Worm (Caenorhabditis elegans): ENCODE results near the gene str-164.
A peak's percentile ranks its signal among the peaks of the same experiment; 100 is the strongest.

str-164 gene

DNA sequence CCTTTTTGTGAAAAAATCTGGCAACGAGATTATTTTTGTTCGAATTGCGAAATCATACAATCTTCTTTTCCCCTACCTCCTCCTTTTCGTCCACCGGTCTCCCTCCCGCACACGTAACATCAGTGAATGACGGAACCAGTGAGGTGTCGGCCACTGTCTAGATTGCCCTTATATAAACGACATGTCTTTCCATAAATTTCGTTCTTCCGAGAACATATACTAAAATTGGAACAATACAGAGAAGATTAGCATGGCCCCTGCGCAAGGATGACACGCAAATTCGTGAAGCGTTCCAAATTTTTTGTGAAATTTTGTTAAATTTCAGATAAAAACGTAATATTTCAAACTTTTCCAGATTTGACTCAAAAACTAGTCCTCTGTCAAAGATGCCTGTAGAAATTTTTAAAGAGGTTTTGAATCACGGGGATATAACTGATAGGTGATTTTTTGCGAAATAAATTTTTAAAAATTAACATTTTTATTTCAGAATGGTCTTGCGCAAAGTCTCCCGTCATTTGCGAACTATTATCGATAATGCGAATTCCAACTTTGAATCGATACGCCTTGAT lies 29.7 kb upstream of the str-164 start (continued):
- TF ChIP-seq nhr-20 (tag; optimal IDR thresholded peaks at IDR 0.05) (peak; percentile 8), vab-15 (tag; optimal IDR thresholded peaks at IDR 0.05) (no peak), Y116A8C.19 (tag; optimal IDR thresholded peaks at IDR 0.05; ENCODE audit: borderline replicate concordance) (no peak), hlh-4 (tag; optimal IDR thresholded peaks at IDR 0.05) (no peak), ceh-8 (GFP tag; optimal IDR thresholded peaks at IDR 0.05) (no peak), unc-130 (tag; optimal IDR thresholded peaks at IDR 0.05) (no peak), C04F5.9 (tag; optimal IDR thresholded peaks at IDR 0.05) (no peak), mep-1 (tag; optimal IDR thresholded peaks at IDR 0.05) (no peak), skn-1 (tag; optimal IDR thresholded peaks at IDR 0.05) (no peak), unc-98 (GFP tag; IDR thresholded peaks at IDR 0.05) (no peak), lir-3 (tag; optimal IDR thresholded peaks at IDR 0.05; ENCODE audit: poor library complexity) (no peak), xbp-1 (tag; optimal IDR thresholded peaks at IDR 0.05) (no peak), nhr-11 (tag; optimal IDR thresholded peaks at IDR 0.05) (no peak), fos-1 (tag; optimal IDR thresholded peaks at IDR 0.05) (no peak), lin-39 (tag; optimal IDR thresholded peaks at IDR 0.05) (no peak), ceh-90 (tag; optimal IDR thresholded peaks at IDR 0.05) (no peak), ets-5 (GFP tag; IDR thresholded peaks at IDR 0.05) (no peak), nhr-19 (GFP tag; conservative IDR thresholded peaks at IDR 0.05) (peak; percentile 36; the same call in 1 of the 2 replicates), ceh-88 (GFP tag; IDR thresholded peaks at IDR 0.05) (no peak), isw-1 (GFP tag; IDR thresholded peaks at IDR 0.05) (no peak), hlh-17 (GFP tag; optimal IDR thresholded peaks at IDR 0.05; ENCODE audit: borderline replicate concordance) (no peak)

ce11 chrIV:4934103-4934502 lies 26.4 kb upstream of the str-164 start, which contains the start of gene str-153:
Gene str-153 (plus strand): TSS chrIV:4934403.
- TF ChIP-seq jun-1 (tag; optimal IDR thresholded peaks at IDR 0.05) (no peak), mdl-1 (tag; optimal IDR thresholded peaks at IDR 0.05) (no peak), efl-3 (GFP tag; optimal IDR thresholded peaks at IDR 0.05) (no peak), lsy-2 (tag; optimal IDR thresholded peaks at IDR 0.05) (no peak), ces-1 (GFP tag; optimal IDR thresholded peaks at IDR 0.05) (no peak), nhr-90 (tag; optimal IDR thresholded peaks at IDR 0.05; ENCODE audit: poor library complexity) (no peak), pax-3 (tag; optimal IDR thresholded peaks at IDR 0.05) (no peak), skn-1 (tag; optimal IDR thresholded peaks at IDR 0.05) (no peak), nhr-76 (tag; optimal IDR thresholded peaks at IDR 0.05) (no peak), ceh-63 (GFP tag; optimal IDR thresholded peaks at IDR 0.05) (no peak), nhr-85 (tag) (no peak), aha-1 (tag; optimal IDR thresholded peaks at IDR 0.05) (no peak), lin-13 (GFP tag; optimal IDR thresholded peaks at IDR 0.05) (no peak), grh-1 (GFP tag; IDR thresholded peaks at IDR 0.05) (no peak), unc-62 (GFP tag; optimal IDR thresholded peaks at IDR 0.05) (no peak), zag-1 (tag; optimal IDR thresholded peaks at IDR 0.05) (no peak), dpl-1 (GFP tag; optimal IDR thresholded peaks at IDR 0.05) (no peak), lin-35 (GFP tag; optimal IDR thresholded peaks at IDR 0.05) (no peak), ceh-88 (GFP tag; IDR thresholded peaks at IDR 0.05) (no peak), nhr-28 (tag; optimal IDR thresholded peaks at IDR 0.05) (no peak)

ce11 chrIV:4937647-4938046 lies 22.9 kb upstream of the str-164 start, which contains the start of gene fbxa-86:
Gene fbxa-86 (minus strand): TSS chrIV:4938013.
- TF ChIP-seq nhr-28 (tag; optimal IDR thresholded peaks at IDR 0.05), result no peak
- TF ChIP-seq zip-4 (GFP tag; optimal IDR thresholded peaks at IDR 0.05), result no peak
- TF ChIP-seq swsn-7 (tag; optimal IDR thresholded peaks at IDR 0.05), result no peak
- peak; percentile 56 for TF ChIP-seq elt-2 (tag; optimal IDR thresholded peaks at IDR 0.05)
- no peak for TF ChIP-seq nhr-84 (tag; optimal IDR thresholded peaks at IDR 0.05)

All from whole organism, L1 larva.